Worm (Caenorhabditis elegans) whole organism, L3 larva: ENCODE data around the gene camt-1.

ENCODE experiments used
- ceh-28 ChIP-seq: fragments of 150-350 bp; optimal IDR thresholded peaks from 2 replicates; lab custom pipeline; 2014; ENCODE audit warnings: missing biosample characterization, missing genetic modification reagents, missing genetic modification characterization
- ceh-9 ChIP-seq: sonication (generic microtip); optimal IDR thresholded peaks from 2 replicates; lab custom pipeline; 2018; ENCODE audit warnings: missing biosample characterization, missing genetic modification characterization
- elt-1 ChIP-seq: fragments of 150-350 bp; optimal IDR thresholded peaks from 2 replicates; lab custom pipeline; 2014; ENCODE audit warnings: missing biosample characterization, missing genetic modification characterization
- lin-39 ChIP-seq: fragments of 150-350 bp; optimal IDR thresholded peaks from 2 replicates; lab custom pipeline; 2018; ENCODE audit warnings: missing biosample characterization, missing genetic modification reagents, missing genetic modification characterization

DNA sequence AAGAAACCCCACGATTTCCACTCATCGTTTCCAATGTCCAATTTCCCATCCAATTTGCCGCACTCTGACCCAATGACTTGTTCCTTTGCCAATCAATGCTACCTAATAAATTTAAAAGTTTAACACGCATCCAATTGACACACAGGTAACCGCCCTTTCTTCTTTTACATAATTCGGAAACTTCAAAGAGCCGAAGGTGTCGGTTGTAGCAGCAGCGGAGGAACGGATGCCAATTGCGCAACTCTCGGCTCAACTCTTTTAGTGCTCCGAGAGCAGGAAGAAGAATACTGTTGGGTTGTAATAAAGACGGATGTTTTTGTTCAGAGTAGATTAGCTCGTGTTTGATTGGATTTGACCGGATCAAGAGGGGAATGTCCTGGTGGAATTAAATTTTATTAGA, 12.3 kb upstream of the camt-1 start:
- TF ChIP-seq lin-39 (tag; lab: Kevin White, UChicago), result no peak
- TF ChIP-seq ceh-28 (tag; lab: Kevin White, UChicago), result no peak
- TF ChIP-seq elt-1 (tag; lab: Kevin White, UChicago), result no peak
- TF ChIP-seq ceh-9 (tag; lab: Kevin White, UChicago), result no peak
